Worm (Caenorhabditis elegans) whole organism, L4 larva: ENCODE measurements around the gene R04A9.1.

Experiments used
- F49E8.2 ChIP-seq: sonication (generic microtip); optimal IDR thresholded peaks from 2 replicates; lab custom pipeline; 2016; ENCODE audit warnings: missing compliant biosample characterization, mild to moderate bottlenecking, missing genetic modification characterization, borderline replicate concordance
- T26A8.4 ChIP-seq: fragments of 200-800 bp; sonication (Bioruptor generic); IDR thresholded peaks from 2 replicates; pipeline ENCODE4 v1.3.6; 2022; ENCODE audit warnings: missing genetic modification characterization, missing compliant biosample characterization
- Y48G9A.11 ChIP-seq: fragments of 200-800 bp; sonication (Bioruptor generic); IDR thresholded peaks from 2 replicates; pipeline ENCODE4 v1.3.6; 2022; ENCODE audit warnings: missing genetic modification reagents, missing genetic modification characterization, missing compliant biosample characterization
- arid-1 ChIP-seq: fragments of 200-800 bp; sonication (Bioruptor generic); conservative IDR thresholded peaks from 2 replicates; pipeline ENCODE4 v1.3.6; 2022; ENCODE audit warnings: missing genetic modification reagents, missing genetic modification characterization, missing compliant biosample characterization
- ceh-20 ChIP-seq: fragments of 200-800 bp; sonication (Bioruptor generic); IDR thresholded peaks from 2 replicates; pipeline ENCODE4 v1.3.6; 2022; ENCODE audit warnings: missing genetic modification reagents, missing genetic modification characterization, missing compliant biosample characterization
- ceh-32 ChIP-seq: sonication (generic microtip); optimal IDR thresholded peaks from 2 replicates; lab custom pipeline; 2016; ENCODE audit warnings: mild to moderate bottlenecking, missing genetic modification characterization, missing compliant biosample characterization; ENCODE audit not compliant: poor library complexity
- ceh-82 ChIP-seq: sonication (generic microtip); optimal IDR thresholded peaks from 2 replicates; lab custom pipeline; 2017; ENCODE audit warnings: missing biosample characterization, missing genetic modification characterization
- daf-12 ChIP-seq: fragments of 150-350 bp; optimal IDR thresholded peaks from 2 replicates; lab custom pipeline; 2014; ENCODE audit warnings: missing biosample characterization, missing genetic modification reagents, missing genetic modification characterization
- daf-16 ChIP-seq, 3 experiments: sonication (generic microtip); optimal IDR thresholded peaks; 2 replicates each; lab custom pipeline; 2016 to 2017; ENCODE audit warnings: missing genetic modification characterization in 3 of 3, missing genetic modification reagents in 3 of 3, mild to moderate bottlenecking in 2 of 3, missing compliant biosample characterization in 2 of 3, missing biosample characterization in 1 of 3, moderate library complexity in 1 of 3
- dmd-6 ChIP-seq: fragments of 200-800 bp; sonication (Bioruptor generic); IDR thresholded peaks from 2 replicates; pipeline ENCODE4 v1.3.6; 2022; ENCODE audit warnings: missing genetic modification reagents, missing genetic modification characterization, missing compliant biosample characterization
- dmd-8 ChIP-seq: fragments of 200-800 bp; sonication (Bioruptor generic); IDR thresholded peaks from 2 replicates; pipeline ENCODE4 v1.3.6; 2022; ENCODE audit warnings: missing genetic modification characterization, missing compliant biosample characterization
- dpl-1 ChIP-seq: fragments of 150-350 bp; optimal IDR thresholded peaks from 2 replicates; lab custom pipeline; 2014; ENCODE audit warnings: missing biosample characterization, missing genetic modification reagents, missing genetic modification characterization
- hif-1 ChIP-seq, 2 experiments: sonication (generic microtip); optimal IDR thresholded peaks; 2 replicates each; lab custom pipeline; 2016 to 2017; ENCODE audit warnings: missing compliant biosample characterization in 2 of 2, missing genetic modification characterization in 2 of 2, missing genetic modification reagents in 2 of 2, missing genotype in 2 of 2, mild to moderate bottlenecking in 1 of 2
- hlh-11 ChIP-seq: fragments of 200-800 bp; sonication (Bioruptor generic); optimal IDR thresholded peaks from 2 replicates; lab custom pipeline; 2018; ENCODE audit warnings: mild to moderate bottlenecking, missing genetic modification characterization, missing compliant biosample characterization
- hlh-30 ChIP-seq: sonication (generic microtip); optimal IDR thresholded peaks from 2 replicates; lab custom pipeline; 2017; ENCODE audit warnings: antibody characterized with exemption, mild to moderate bottlenecking, missing genetic modification characterization, missing compliant biosample characterization; ENCODE audit not compliant: insufficient read depth
- lin-1 ChIP-seq: fragments of 200-800 bp; sonication (Bioruptor generic); IDR thresholded peaks from 2 replicates; pipeline ENCODE4 v1.3.6; 2022; ENCODE audit warnings: missing genetic modification reagents, missing genetic modification characterization, missing compliant biosample characterization
- lin-13 ChIP-seq: fragments of 150-350 bp; optimal IDR thresholded peaks from 2 replicates; lab custom pipeline; 2014; ENCODE audit warnings: missing biosample characterization, missing genetic modification reagents, missing genetic modification characterization
- lin-15B ChIP-seq: fragments of 150-350 bp; sonication (generic microtip); optimal IDR thresholded peaks from 3 replicates; lab custom pipeline; 2014; ENCODE audit warnings: missing biosample characterization, missing genetic modification characterization
- lin-38 ChIP-seq: fragments of 200-800 bp; sonication (Bioruptor generic); IDR thresholded peaks from 2 replicates; pipeline ENCODE4 v1.3.6; 2022; ENCODE audit warnings: missing genetic modification reagents, missing genetic modification characterization, missing compliant biosample characterization
- lsy-2 ChIP-seq, 2 experiments: fragments of 150-350 bp in 1 of 2; sonication (generic microtip) in 1 of 2; optimal IDR thresholded peaks; 2 replicates each; lab custom pipeline; 2014 to 2017; ENCODE audit warnings: missing biosample characterization in 2 of 2, missing genetic modification characterization in 2 of 2
- mdt-29 ChIP-seq: fragments of 200-800 bp; sonication (Bioruptor generic); IDR thresholded peaks from 2 replicates; pipeline ENCODE4 v1.3.6; 2022; ENCODE audit warnings: missing genetic modification reagents, missing genetic modification characterization, missing compliant biosample characterization
- mep-1 ChIP-seq: fragments of 150-350 bp; sonication (generic microtip); optimal IDR thresholded peaks from 3 replicates; lab custom pipeline; 2014; ENCODE audit warnings: missing biosample characterization, missing genetic modification characterization
- mes-2 ChIP-seq: sonication (generic microtip); optimal IDR thresholded peaks from 2 replicates; lab custom pipeline; 2016; ENCODE audit warnings: missing genotype, mild to moderate bottlenecking, missing genetic modification characterization, missing compliant biosample characterization; ENCODE audit not compliant: poor library complexity, severe bottlenecking
- nhr-10 ChIP-seq: fragments of 150-350 bp; optimal IDR thresholded peaks from 2 replicates; lab custom pipeline; 2014; ENCODE audit warnings: missing biosample characterization, missing genetic modification characterization
- nhr-102 ChIP-seq: sonication (generic microtip); optimal IDR thresholded peaks from 2 replicates; lab custom pipeline; 2016; ENCODE audit warnings: mild to moderate bottlenecking, missing genetic modification characterization, moderate library complexity, missing compliant biosample characterization
- nhr-25 ChIP-seq: sonication (generic microtip); optimal IDR thresholded peaks from 2 replicates; lab custom pipeline; 2017; ENCODE audit warnings: missing genetic modification characterization, mild to moderate bottlenecking, missing compliant biosample characterization, antibody characterized with exemption, moderate library complexity, borderline replicate concordance; ENCODE audit not compliant: insufficient read depth
- nhr-28 ChIP-seq: fragments of 150-350 bp; optimal IDR thresholded peaks from 2 replicates; lab custom pipeline; 2014; ENCODE audit warnings: missing biosample characterization, missing genetic modification characterization
- nhr-41 ChIP-seq: fragments of 200-800 bp; sonication (Bioruptor generic); IDR thresholded peaks from 2 replicates; pipeline ENCODE4 v1.3.6; 2022; ENCODE audit warnings: missing genetic modification reagents, missing genetic modification characterization, missing compliant biosample characterization
- nhr-42 ChIP-seq: fragments of 200-800 bp; sonication (Bioruptor generic); IDR thresholded peaks from 2 replicates; pipeline ENCODE4 v1.3.6; 2022; ENCODE audit warnings: missing genetic modification characterization, missing compliant biosample characterization
- nhr-48 ChIP-seq: sonication (generic microtip); optimal IDR thresholded peaks from 2 replicates; lab custom pipeline; 2016; ENCODE audit warnings: mild to moderate bottlenecking, missing genetic modification characterization, missing compliant biosample characterization
- nhr-6 ChIP-seq: fragments of 150-350 bp; optimal IDR thresholded peaks from 2 replicates; lab custom pipeline; 2014; ENCODE audit warnings: missing biosample characterization, missing genetic modification characterization
- nhr-77 ChIP-seq: fragments of 150-350 bp; optimal IDR thresholded peaks from 2 replicates; lab custom pipeline; 2014; ENCODE audit warnings: missing biosample characterization, missing genetic modification characterization
- pha-4 ChIP-seq, 2 experiments: fragments of 150-350 bp in 1 of 2; fragments of 200-800 bp in 1 of 2; sonication (Bioruptor generic) in 1 of 2; IDR thresholded peaks in 1 of 2; optimal IDR thresholded peaks in 1 of 2; 2 replicates each; pipeline versions ENCODE4 v1.3.6 to Lab custom; 2014 to 2022; ENCODE audit warnings: missing genetic modification characterization in 2 of 2, missing genetic modification reagents in 2 of 2, missing biosample characterization in 1 of 2, missing compliant biosample characterization in 1 of 2
- php-3 ChIP-seq: fragments of 200-800 bp; sonication (Bioruptor generic); IDR thresholded peaks from 2 replicates; pipeline ENCODE4 v1.3.6; 2022; ENCODE audit warnings: missing genetic modification reagents, missing genetic modification characterization, missing compliant biosample characterization
- pqm-1 ChIP-seq: sonication (generic microtip); optimal IDR thresholded peaks from 2 replicates; lab custom pipeline; 2017; ENCODE audit warnings: missing biosample characterization, missing genetic modification characterization
- saeg-2 ChIP-seq: fragments of 200-800 bp; sonication (Bioruptor generic); IDR thresholded peaks from 2 replicates; pipeline ENCODE4 v1.3.6; 2022; ENCODE audit warnings: missing genetic modification reagents, missing genetic modification characterization, missing compliant biosample characterization
- unc-62 ChIP-seq, 3 experiments: fragments of 150-350 bp in 1 of 3; sonication (generic microtip); optimal IDR thresholded peaks in 2 of 3; peaks in 1 of 3; 1 replicate in 1 of 3; 2 replicates in 2 of 3; lab custom pipeline; 2014 to 2017; ENCODE audit warnings: missing biosample characterization in 3 of 3, missing genetic modification characterization in 3 of 3, missing genetic modification reagents in 3 of 3, missing genotype in 1 of 3
- zfp-3 ChIP-seq: fragments of 200-800 bp; sonication (Bioruptor generic); conservative IDR thresholded peaks from 2 replicates; pipeline ENCODE4 v1.3.6; 2022; ENCODE audit warnings: missing genetic modification reagents, missing genetic modification characterization, missing compliant biosample characterization
- zip-2 ChIP-seq: fragments of 150-350 bp; optimal IDR thresholded peaks from 2 replicates; lab custom pipeline; 2014; ENCODE audit warnings: missing biosample characterization, missing genetic modification characterization

Gene R04A9.1

DNA sequence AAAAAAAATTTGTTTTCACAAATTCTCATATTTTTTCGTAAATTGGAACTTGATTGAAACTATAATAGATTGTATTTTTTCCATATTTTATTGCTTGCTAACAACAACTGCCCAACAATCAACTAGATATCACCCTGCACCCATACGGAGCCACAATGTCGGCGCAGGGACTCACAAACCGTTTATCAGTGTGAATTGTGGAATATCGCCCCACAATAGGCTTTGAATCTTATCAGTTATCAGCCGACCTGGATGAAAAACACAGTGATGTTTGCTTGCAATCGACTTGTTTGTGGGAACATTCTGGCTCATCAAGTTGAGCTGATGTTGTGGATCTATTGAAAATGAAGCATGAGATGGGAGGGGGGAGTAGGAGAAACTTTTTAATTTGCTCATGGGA, 34.3 kb downstream of the R04A9.1 start (continued):
- no peak for TF ChIP-seq lin-38 (GFP tag; lab: Robert Waterston, UW)

DNA sequence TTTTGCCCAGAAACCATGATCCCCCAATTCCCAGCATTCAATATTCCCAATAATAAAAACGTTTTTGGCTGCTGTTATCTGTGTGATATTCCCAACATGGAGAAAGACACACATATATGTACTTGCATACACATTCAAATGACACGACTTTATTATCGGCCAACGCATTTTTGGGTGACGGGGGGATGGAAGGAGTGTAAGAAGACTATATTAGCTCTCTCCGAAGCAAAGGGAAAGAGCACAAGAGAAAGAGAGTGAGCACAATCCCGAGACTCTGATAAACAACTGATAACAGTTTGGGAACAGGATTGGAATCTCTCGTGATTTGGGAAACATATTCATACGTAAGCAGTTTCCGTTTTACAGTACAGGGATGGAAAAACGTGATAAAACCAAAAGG, 35.7 kb downstream of the R04A9.1 start:
- TF ChIP-seq nhr-25 (tag; lab: Kevin White, UChicago) (no peak), nhr-77 (peak; percentile 73), mdt-29 (GFP tag; lab: Robert Waterston, UW) (no peak; the same call in 1 of the 2 replicates), nhr-42 (GFP tag; lab: Robert Waterston, UW) (no peak), lin-13 (GFP tag; lab: Kevin White, UChicago) (peak; percentile 28), nhr-28 (peak; percentile 79), mep-1 (peak; percentile 66), nhr-6 (tag; lab: Kevin White, UChicago) (peak; percentile 27), lsy-2 (tag; optimal IDR thresholded peaks at IDR 0.05; lab: Kevin White, UChicago) (peak in 1 of 2 experiments; percentile 29), nhr-41 (no peak), dmd-8 (GFP tag; lab: Robert Waterston, UW) (no peak), nhr-10 (tag; lab: Kevin White, UChicago) (peak; percentile 76), hlh-11 (peak; percentile 91), arid-1 (GFP tag; lab: Robert Waterston, UW) (no peak), Y48G9A.11 (GFP tag; lab: Robert Waterston, UW) (no peak), zip-2 (tag; lab: Kevin White, UChicago) (no peak), saeg-2 (0 out of 2 replicates have a peak, but pooled peaks have one; percentile 24), dmd-6 (peak; percentile 85), nhr-102 (tag; lab: Kevin White, UChicago) (peak; percentile 77), lin-1 (GFP tag; lab: Robert Waterston, UW) (peak; percentile 67), T26A8.4 (no peak), hif-1 (tag; optimal IDR thresholded peaks at IDR 0.05; lab: Kevin White, UChicago) (peak in 1 of 2 experiments; percentile 0), ceh-32 (tag; lab: Kevin White, UChicago) (no peak), daf-16 (GFP tag; optimal IDR thresholded peaks at IDR 0.05; lab: Kevin White, UChicago) (peak in 1 of 2 experiments; percentile 90), daf-16 (tag; optimal IDR thresholded peaks at IDR 0.05; lab: Kevin White, UChicago) (peak; percentile 99), nhr-48 (tag; lab: Kevin White, UChicago) (peak; percentile 68), pqm-1 (peak; percentile 75), php-3 (peak; percentile 59; the same call in 1 of the 2 replicates), ceh-82 (tag; lab: Kevin White, UChicago) (no peak), lin-15B (tag; lab: Kevin White, UChicago) (no peak), ceh-20 (GFP tag; lab: Robert Waterston, UW) (no peak), daf-12 (tag; lab: Kevin White, UChicago) (no peak), hlh-30 (tag; lab: Kevin White, UChicago) (peak; percentile 82), pha-4 (GFP tag; IDR thresholded peaks at IDR 0.05; lab: Robert Waterston, UW) (no peak), pha-4 (tag; optimal IDR thresholded peaks at IDR 0.05; lab: Kevin White, UChicago) (peak; percentile 48), dpl-1 (GFP tag; lab: Kevin White, UChicago) (no peak), F49E8.2 (no peak), mes-2 (tag; lab: Kevin White, UChicago) (peak; percentile 17), zfp-3 (GFP tag; lab: Robert Waterston, UW) (0 out of 2 replicates have a peak, but pooled peaks have one; percentile 57), unc-62 (GFP tag; optimal IDR thresholded peaks at IDR 0.05 in 1 of 2; lab: Kevin White, UChicago) (peak in 1 of 2 experiments; percentile 92), unc-62 (tag; optimal IDR thresholded peaks at IDR 0.05; lab: Kevin White, UChicago) (no peak)
